Worm (Caenorhabditis elegans) whole organism, L3 larva: ENCODE results near the gene C43D7.7.
A peak's percentile ranks its signal among the peaks of the same experiment; 100 is the strongest.

ENCODE experiments used
- R02D3.7 ChIP-seq: fragments of 150-350 bp; optimal IDR thresholded peaks from 2 replicates; lab custom pipeline; 2014; ENCODE audit warnings: missing biosample characterization, missing genetic modification characterization
- ZK546.5 ChIP-seq: sonication (generic microtip); optimal IDR thresholded peaks from 2 replicates; lab custom pipeline; 2017; ENCODE audit warnings: missing biosample characterization, missing genetic modification characterization
- ama-1 ChIP-seq: fragments of 150-350 bp; optimal IDR thresholded peaks from 2 replicates; lab custom pipeline; 2018
- ceh-16 ChIP-seq: sonication (generic microtip); optimal IDR thresholded peaks from 2 replicates; lab custom pipeline; 2017; ENCODE audit warnings: missing biosample characterization, missing genetic modification characterization
- ceh-28 ChIP-seq: fragments of 150-350 bp; optimal IDR thresholded peaks from 2 replicates; lab custom pipeline; 2014; ENCODE audit warnings: missing biosample characterization, missing genetic modification reagents, missing genetic modification characterization
- ceh-9 ChIP-seq: sonication (generic microtip); optimal IDR thresholded peaks from 2 replicates; lab custom pipeline; 2018; ENCODE audit warnings: missing biosample characterization, missing genetic modification characterization
- daf-12 ChIP-seq: fragments of 150-350 bp; optimal IDR thresholded peaks from 2 replicates; lab custom pipeline; 2014; ENCODE audit warnings: missing biosample characterization, missing genetic modification reagents, missing genetic modification characterization
- elt-1 ChIP-seq: fragments of 150-350 bp; optimal IDR thresholded peaks from 2 replicates; lab custom pipeline; 2014; ENCODE audit warnings: missing biosample characterization, missing genetic modification characterization
- elt-2 ChIP-seq: sonication (generic microtip); optimal IDR thresholded peaks from 2 replicates; lab custom pipeline; 2016; ENCODE audit warnings: missing genetic modification reagents, mild to moderate bottlenecking, missing genetic modification characterization, missing compliant biosample characterization
- eor-1 ChIP-seq, 2 experiments: fragments of 150-350 bp; optimal IDR thresholded peaks; 2 replicates each; lab custom pipeline; 2014 to 2018; ENCODE audit warnings: missing biosample characterization in 2 of 2, missing genetic modification characterization in 2 of 2
- fkh-10 ChIP-seq: sonication (generic microtip); optimal IDR thresholded peaks from 2 replicates; lab custom pipeline; 2017; ENCODE audit warnings: missing biosample characterization, missing genetic modification reagents, missing genetic modification characterization
- fkh-2 ChIP-seq: fragments of 150-350 bp; optimal IDR thresholded peaks from 2 replicates; lab custom pipeline; 2014; ENCODE audit warnings: missing biosample characterization, missing genetic modification reagents, missing genetic modification characterization
- fos-1 ChIP-seq: fragments of 150-350 bp; optimal IDR thresholded peaks from 2 replicates; lab custom pipeline; 2014; ENCODE audit warnings: missing biosample characterization, missing genetic modification characterization
- jun-1 ChIP-seq: fragments of 150-350 bp; optimal IDR thresholded peaks from 2 replicates; lab custom pipeline; 2014; ENCODE audit warnings: missing biosample characterization, missing genetic modification reagents, missing genetic modification characterization
- lin-15B ChIP-seq: fragments of 150-350 bp; optimal IDR thresholded peaks from 2 replicates; lab custom pipeline; 2014; ENCODE audit warnings: missing biosample characterization, missing genetic modification characterization
- lin-39 ChIP-seq: fragments of 150-350 bp; optimal IDR thresholded peaks from 2 replicates; lab custom pipeline; 2018; ENCODE audit warnings: missing biosample characterization, missing genetic modification reagents, missing genetic modification characterization
- lsy-12 ChIP-seq: sonication (generic microtip); optimal IDR thresholded peaks from 2 replicates; lab custom pipeline; 2016; ENCODE audit warnings: mild to moderate bottlenecking, missing genetic modification characterization, missing compliant biosample characterization
- mdl-1 ChIP-seq: fragments of 150-350 bp; optimal IDR thresholded peaks from 2 replicates; lab custom pipeline; 2014; ENCODE audit warnings: missing biosample characterization, missing genetic modification characterization
- nfya-1 ChIP-seq: sonication (generic microtip); optimal IDR thresholded peaks from 2 replicates; lab custom pipeline; 2017; ENCODE audit warnings: missing genetic modification characterization, mild to moderate bottlenecking, missing compliant biosample characterization, antibody characterized with exemption, moderate library complexity; ENCODE audit not compliant: insufficient read depth
- nhr-11 ChIP-seq: fragments of 150-350 bp; optimal IDR thresholded peaks from 2 replicates; lab custom pipeline; 2014; ENCODE audit warnings: missing biosample characterization, missing genetic modification characterization
- nhr-23 ChIP-seq: fragments of 150-350 bp; optimal IDR thresholded peaks from 2 replicates; lab custom pipeline; 2014; ENCODE audit warnings: missing biosample characterization, missing genetic modification reagents, missing genetic modification characterization
- nhr-25 ChIP-seq: sonication (generic microtip); optimal IDR thresholded peaks from 2 replicates; lab custom pipeline; 2017; ENCODE audit warnings: missing biosample characterization, missing genetic modification characterization
- nhr-28 ChIP-seq: fragments of 150-350 bp; optimal IDR thresholded peaks from 2 replicates; lab custom pipeline; 2014; ENCODE audit warnings: missing biosample characterization, missing genetic modification characterization
- nhr-67 ChIP-seq: fragments of 150-350 bp; optimal IDR thresholded peaks from 2 replicates; lab custom pipeline; 2014; ENCODE audit warnings: missing biosample characterization, missing genetic modification characterization
- nhr-77 ChIP-seq: fragments of 150-350 bp; optimal IDR thresholded peaks from 2 replicates; lab custom pipeline; 2014; ENCODE audit warnings: missing biosample characterization, missing genetic modification characterization
- pha-4 ChIP-seq: fragments of 150-350 bp; optimal IDR thresholded peaks from 2 replicates; lab custom pipeline; 2014; ENCODE audit warnings: missing biosample characterization, missing genetic modification reagents, missing genetic modification characterization
- pqm-1 ChIP-seq: fragments of 150-350 bp; optimal IDR thresholded peaks from 2 replicates; lab custom pipeline; 2017; ENCODE audit warnings: missing biosample characterization, missing genetic modification characterization, inconsistent platforms
- tbx-2 ChIP-seq: sonication (generic microtip); optimal IDR thresholded peaks from 2 replicates; lab custom pipeline; 2016; ENCODE audit warnings: mild to moderate bottlenecking, missing genetic modification characterization, missing compliant biosample characterization
- zag-1 ChIP-seq: fragments of 150-350 bp; optimal IDR thresholded peaks from 2 replicates; lab custom pipeline; 2014; ENCODE audit warnings: missing biosample characterization, missing genetic modification characterization
- ztf-4 ChIP-seq: fragments of 150-350 bp; optimal IDR thresholded peaks from 2 replicates; lab custom pipeline; 2014; ENCODE audit warnings: missing biosample characterization, missing genetic modification characterization

Gene C43D7.7

ce11 chrV:19319460-19319995 is at the start of gene C43D7.7:
Gene C43D7.7, minus strand, starts transcription at chrV:19319510.
- TF ChIP-seq mdl-1 (no peak), fkh-2 (tag; lab: Kevin White, UChicago) (no peak), elt-2 (tag; lab: Kevin White, UChicago) (peak; percentile 58)

- TF ChIP-seq tbx-2 (tag; lab: Kevin White, UChicago) (no peak), ceh-28 (no peak), ama-1 (lab: Kevin White, UChicago) (no peak), jun-1 (no peak), nhr-28 (tag; lab: Kevin White, UChicago) (no peak), lin-15B (tag; lab: Kevin White, UChicago) (no peak), fos-1 (tag; lab: Kevin White, UChicago) (no peak), pha-4 (tag; lab: Kevin White, UChicago) (no peak), ZK546.5 (tag; lab: Kevin White, UChicago) (no peak), eor-1 (tag; optimal IDR thresholded peaks at IDR 0.05; lab: Kevin White, UChicago) (no peak), pqm-1 (no peak), fkh-10 (GFP tag; lab: Kevin White, UChicago) (no peak)
Measured at ce11 chrV:19362568-19362967, 43.3 kb upstream of the C43D7.7 start, which contains the start of gene C14B4.2. Gene C14B4.2, minus strand, starts transcription at chrV:19362668.

DNA sequence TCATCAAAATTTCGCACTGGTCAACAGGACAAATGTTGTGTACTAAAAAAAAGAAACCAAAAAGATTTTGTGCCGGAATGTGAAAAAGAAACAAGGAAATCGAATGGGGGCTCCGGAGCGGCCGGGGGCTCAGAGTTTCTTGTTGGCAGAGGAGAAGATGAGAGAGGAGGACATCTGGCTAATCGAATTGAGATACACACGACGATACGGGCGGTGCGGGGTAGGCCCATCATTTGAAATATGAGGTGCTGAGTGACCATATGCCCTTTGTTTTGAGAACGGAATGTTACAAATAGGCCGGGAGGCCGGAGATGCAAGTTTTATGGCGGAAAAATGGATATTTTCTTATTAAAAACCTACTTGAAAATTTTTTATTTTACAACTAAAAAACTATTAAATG is 38.7 kb upstream of the C43D7.7 start:
- TF ChIP-seq nfya-1 (peak; percentile 3), pha-4 (tag; lab: Kevin White, UChicago) (no peak), ceh-16 (tag; lab: Kevin White, UChicago) (no peak), lin-39 (peak; percentile 37)

DNA sequence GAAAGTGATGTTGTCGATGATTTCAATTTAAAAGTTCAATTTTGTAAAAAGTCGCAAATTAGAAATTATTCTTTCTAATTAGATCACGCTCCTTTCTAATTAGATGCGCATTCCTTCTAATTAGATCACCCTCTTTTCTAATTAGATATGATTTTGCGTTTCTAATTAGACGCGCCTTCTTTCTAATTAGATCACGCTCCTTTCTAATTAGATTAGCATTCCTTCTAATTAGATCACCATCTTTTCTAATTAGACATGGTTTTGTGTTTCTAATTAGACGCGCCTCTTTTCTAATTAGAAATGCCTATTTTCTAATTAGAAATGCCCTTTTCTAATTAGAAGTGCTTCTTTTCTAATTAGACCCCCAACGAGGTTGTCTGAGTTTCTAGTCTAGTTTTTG is 37.4 kb upstream of the C43D7.7 start:
- no peak for TF ChIP-seq elt-2 (tag; lab: Kevin White, UChicago)
- no peak for TF ChIP-seq eor-1 (tag; optimal IDR thresholded peaks at IDR 0.05; lab: Kevin White, UChicago)
- TF ChIP-seq nhr-11 (tag; lab: Kevin White, UChicago) = no peak
- no peak for TF ChIP-seq ZK546.5 (tag; lab: Kevin White, UChicago)

- TF ChIP-seq lin-39 = no peak
Measured at ce11 chrV:19355219-19355618, 35.9 kb upstream of the C43D7.7 start.

ce11 chrV:19354506-19354905 is 35.2 kb upstream of the C43D7.7 start:
- no peak for TF ChIP-seq daf-12 (tag; lab: Kevin White, UChicago)
- TF ChIP-seq pqm-1 = no peak
- no peak for TF ChIP-seq ceh-9
- TF ChIP-seq zag-1 = no peak

DNA sequence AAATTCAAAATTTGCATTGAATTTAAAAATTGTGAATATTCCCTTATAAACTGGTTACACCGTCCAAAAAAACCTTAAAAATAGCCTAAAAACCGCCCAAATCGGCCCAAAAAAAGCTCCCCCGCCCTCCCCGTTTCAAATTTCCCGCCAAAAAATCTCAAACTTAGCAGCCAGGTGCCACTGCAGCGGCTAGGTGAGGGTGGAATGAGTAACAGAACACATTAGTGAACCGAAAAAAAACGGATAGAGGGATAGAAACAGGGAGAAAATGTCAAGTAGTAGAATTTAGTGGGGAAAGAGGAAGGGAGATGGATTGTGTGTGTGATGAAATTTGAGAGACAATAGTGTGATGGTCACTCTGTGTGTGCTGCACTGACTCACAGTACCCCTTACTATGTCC is 32.6 kb upstream of the C43D7.7 start:
- TF ChIP-seq elt-1 (tag; lab: Kevin White, UChicago) (no peak), ceh-9 (no peak), ztf-4 (tag; lab: Kevin White, UChicago) (no peak)

DNA sequence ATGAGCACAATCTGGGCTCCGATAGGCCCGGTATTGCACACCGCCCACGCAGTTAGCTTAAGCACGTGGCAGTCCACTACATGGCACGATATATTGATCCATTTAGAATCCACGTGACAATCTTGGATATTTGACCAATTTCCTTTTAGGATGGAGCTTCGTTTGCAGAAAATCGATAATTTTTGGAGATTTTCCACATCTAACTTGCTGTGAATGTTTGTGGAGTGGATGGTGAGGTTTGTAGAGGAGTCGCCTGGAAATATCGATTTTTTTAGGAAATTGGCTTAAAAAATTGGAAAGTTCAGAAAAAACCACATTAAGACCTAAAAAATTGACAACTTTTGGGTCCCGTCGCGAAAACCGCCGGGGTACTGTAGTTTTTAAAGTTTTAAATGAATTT is 18.0 kb upstream of the C43D7.7 start:
- no peak for TF ChIP-seq nhr-11 (tag; lab: Kevin White, UChicago)
- TF ChIP-seq nhr-77 = no peak
- no peak for TF ChIP-seq nhr-25 (tag; lab: Kevin White, UChicago)
- no peak for TF ChIP-seq nhr-23 (tag; lab: Kevin White, UChicago)
- TF ChIP-seq nfya-1 = no peak
- peak; percentile 20 for TF ChIP-seq ceh-28

- TF ChIP-seq elt-2 (tag; lab: Kevin White, UChicago) (no peak), R02D3.7 (no peak), lsy-12 (no peak), nhr-67 (tag; lab: Kevin White, UChicago) (no peak)
- TF ChIP-seq, all 47 proteins: peak for 0
Measured at ce11 chrV:19329263-19329662, 10.0 kb upstream of the C43D7.7 start, which contains the start of gene fbxb-65. Gene fbxb-65, plus strand, starts transcription at chrV:19329563.
